Worm (Caenorhabditis elegans): ENCODE data around the gene npr-26.

The npr-26 gene

DNA sequence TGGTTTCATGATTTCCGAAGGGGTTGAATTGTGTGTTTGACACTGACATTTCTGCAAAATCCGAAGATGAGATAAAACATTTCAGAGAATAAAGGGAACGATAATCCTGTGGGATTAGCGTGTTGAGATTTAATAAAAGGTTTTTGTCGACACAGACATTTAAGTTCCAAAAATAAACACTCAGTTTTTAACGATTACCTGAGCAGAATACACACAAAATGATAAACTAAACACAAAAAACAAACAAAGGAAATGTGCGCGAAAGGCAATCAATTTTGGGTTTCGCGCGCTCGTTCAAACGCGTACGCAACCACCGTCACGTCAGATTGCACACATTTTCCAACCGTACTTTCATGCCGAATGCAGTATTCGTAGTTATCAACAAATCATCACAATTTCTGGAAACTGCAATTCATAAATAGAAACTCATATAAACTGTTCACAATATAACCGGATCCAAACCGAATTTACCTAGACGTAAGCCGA, 43.6 kb upstream of the npr-26 start, which contains the start of gene rif-1.1:
Gene rif-1.1, minus strand, starts transcription at position 51 of the 486 bp plus-strand sequence.
- TF ChIP-seq sma-3 (GFP tag; optimal IDR thresholded peaks at IDR 0.05) (peak; percentile 2), lin-13 (GFP tag; optimal IDR thresholded peaks at IDR 0.05) (peak; percentile 23), unc-62 (GFP tag; optimal IDR thresholded peaks at IDR 0.05) (no peak), C34F6.9 (tag; optimal IDR thresholded peaks at IDR 0.05) (peak; percentile 19), R02D3.7 (tag; optimal IDR thresholded peaks at IDR 0.05) (no peak), gmeb-1 (tag; optimal IDR thresholded peaks at IDR 0.05) (peak; percentile 86), lsy-2 (tag; optimal IDR thresholded peaks at IDR 0.05) (peak in 1 of 2 experiments; percentile 86), skn-1 (tag; optimal IDR thresholded peaks at IDR 0.05) (no peak), nhr-129 (tag; optimal IDR thresholded peaks at IDR 0.05) (peak; percentile 49), unc-55 (GFP tag; optimal IDR thresholded peaks at IDR 0.05) (peak; percentile 72)

- TF ChIP-seq egl-27 (tag; optimal IDR thresholded peaks at IDR 0.05), result no peak
These were observed 36.4 kb upstream of the npr-26 start for ce11 chrIV:17453996-17454395.

DNA sequence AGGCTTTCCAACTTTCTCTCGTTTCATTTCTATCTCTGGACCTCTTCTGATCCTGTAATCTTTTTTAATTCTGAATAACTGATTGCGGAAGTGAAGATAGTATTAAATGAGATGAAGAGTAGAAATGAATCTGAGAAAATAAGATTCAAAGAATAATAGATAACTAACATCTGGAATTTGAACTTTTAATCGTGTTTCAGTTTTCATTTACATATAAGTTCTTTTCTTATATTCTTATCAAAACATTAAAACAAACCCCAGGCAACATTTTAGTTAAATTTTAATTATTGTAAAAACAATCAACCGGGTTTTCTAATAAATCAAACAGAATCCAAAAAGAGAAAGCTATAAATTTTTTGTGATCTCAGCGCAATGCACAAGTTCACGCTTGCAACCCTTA, 35.6 kb upstream of the npr-26 start:
- no peak for TF ChIP-seq ceh-82 (tag; optimal IDR thresholded peaks at IDR 0.05)

ce11 chrIV:17450443-17450842, 32.8 kb upstream of the npr-26 start, which contains the start of gene F11E6.8:
TSS of gene F11E6.8 (minus strand) at chrIV:17450543.
- TF ChIP-seq egl-27 (tag; optimal IDR thresholded peaks at IDR 0.05) (no peak), mab-5 (tag; optimal IDR thresholded peaks at IDR 0.05) (no peak), sma-3 (GFP tag; optimal IDR thresholded peaks at IDR 0.05) (no peak), snpc-4 (tag; optimal IDR thresholded peaks at IDR 0.05) (no peak), nhr-12 (tag; optimal IDR thresholded peaks at IDR 0.05) (no peak), nhr-21 (tag; optimal IDR thresholded peaks at IDR 0.05) (no peak), ztf-4 (tag; optimal IDR thresholded peaks at IDR 0.05) (no peak)

DNA sequence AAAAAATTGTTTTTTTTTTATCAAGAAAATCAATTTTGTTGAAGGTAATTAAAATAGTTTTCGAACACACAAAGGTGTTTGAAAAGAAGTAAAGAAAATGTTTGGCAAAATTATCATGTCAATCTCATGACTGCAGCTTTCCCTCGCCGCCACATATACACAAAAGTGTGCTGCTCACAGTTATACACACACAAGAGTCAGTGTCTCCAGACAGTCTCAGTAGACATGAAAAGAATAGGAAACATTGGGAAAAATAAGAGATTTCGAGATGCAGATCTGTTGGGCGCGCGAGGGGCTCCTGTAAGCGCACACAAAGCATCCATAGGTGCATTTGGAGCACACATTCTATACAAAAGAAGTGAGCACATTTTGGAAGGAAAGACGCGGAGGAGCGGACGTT, 30.7 kb upstream of the npr-26 start:
- TF ChIP-seq ztf-11 (tag; optimal IDR thresholded peaks at IDR 0.05), result no peak
- TF ChIP-seq ama-1 (optimal IDR thresholded peaks at IDR 0.05), result no peak
- no peak for TF ChIP-seq lin-11 (tag; optimal IDR thresholded peaks at IDR 0.05)
- peak; percentile 32 for TF ChIP-seq F13H6.1 (tag; optimal IDR thresholded peaks at IDR 0.05)

DNA sequence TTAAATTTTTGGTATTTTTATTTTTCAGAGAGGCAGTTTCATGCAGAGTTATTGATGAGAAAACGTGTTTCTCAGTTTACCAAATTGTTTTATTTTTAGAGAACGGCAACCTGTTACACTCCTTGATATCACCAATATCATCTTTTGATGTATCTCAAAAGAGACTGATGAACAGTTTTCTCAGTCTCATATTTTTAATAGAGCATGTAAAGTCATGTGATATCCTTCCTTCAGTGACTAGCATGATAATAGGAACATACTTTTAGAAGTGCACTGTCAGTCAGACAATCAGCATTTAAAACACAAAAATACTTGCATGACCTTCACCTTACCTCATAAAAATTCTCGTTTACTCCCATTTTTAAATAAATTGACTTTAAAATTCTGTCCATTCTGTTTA, 24.9 kb upstream of the npr-26 start, which contains the start of gene F11E6.11:
Gene F11E6.11, plus strand, starts transcription at position 325 of the 400 bp plus-strand sequence.
- TF ChIP-seq blmp-1 (tag; optimal IDR thresholded peaks at IDR 0.05; ENCODE audit: insufficient read depth) (peak; percentile 35), nhr-237 (tag; optimal IDR thresholded peaks at IDR 0.05) (no peak), ceh-16 (tag; optimal IDR thresholded peaks at IDR 0.05) (no peak), sma-9 (GFP tag; optimal IDR thresholded peaks at IDR 0.05) (peak; percentile 56), sma-9 (tag; optimal IDR thresholded peaks at IDR 0.05) (no peak), skn-1 (tag; optimal IDR thresholded peaks at IDR 0.05) (no peak), crh-2 (tag; optimal IDR thresholded peaks at IDR 0.05) (peak; percentile 35), gmeb-1 (tag; optimal IDR thresholded peaks at IDR 0.05) (no peak), elt-1 (tag; optimal IDR thresholded peaks at IDR 0.05) (no peak), fos-1 (tag; optimal IDR thresholded peaks at IDR 0.05) (peak; percentile 6), nhr-6 (tag; optimal IDR thresholded peaks at IDR 0.05) (no peak), unc-62 (GFP tag; optimal IDR thresholded peaks at IDR 0.05) (no peak), egl-27 (tag; optimal IDR thresholded peaks at IDR 0.05) (no peak), elt-3 (tag; optimal IDR thresholded peaks at IDR 0.05) (no peak), peb-1 (tag; optimal IDR thresholded peaks at IDR 0.05) (no peak), nhr-21 (tag; optimal IDR thresholded peaks at IDR 0.05) (peak; percentile 29), nhr-25 (tag; optimal IDR thresholded peaks at IDR 0.05) (peak; percentile 69), sma-3 (GFP tag; optimal IDR thresholded peaks at IDR 0.05) (peak; percentile 57)

Measured in whole organism, L2 larva.